Worm (Caenorhabditis elegans) whole organism, L4 larva: ENCODE results near the gene C49C3.20.
A peak's percentile ranks its signal among the peaks of the same experiment; 100 is the strongest.

ENCODE experiments used
- F44E2.7 ChIP-seq: fragments of 200-800 bp; sonication (Bioruptor generic); IDR thresholded peaks from 2 replicates; pipeline ENCODE4 v2.1.2; 2022; ENCODE audit warnings: missing genetic modification characterization, missing compliant biosample characterization
- F49E8.2 ChIP-seq: sonication (generic microtip); optimal IDR thresholded peaks from 2 replicates; lab custom pipeline; 2016; ENCODE audit warnings: missing compliant biosample characterization, mild to moderate bottlenecking, missing genetic modification characterization, borderline replicate concordance
- Y75B8A.6 ChIP-seq: fragments of 200-800 bp; sonication (Bioruptor generic); IDR thresholded peaks from 2 replicates; pipeline ENCODE4 v1.3.6; 2022; ENCODE audit warnings: missing genetic modification reagents, missing genetic modification characterization, missing compliant biosample characterization
- ZK337.2 ChIP-seq: fragments of 200-800 bp; sonication (Bioruptor generic); IDR thresholded peaks from 2 replicates; pipeline ENCODE4 v1.3.6; 2022; ENCODE audit warnings: missing genetic modification reagents, missing genetic modification characterization, missing compliant biosample characterization
- aha-1 ChIP-seq: fragments of 150-350 bp; peaks from one replicate; lab custom pipeline; 2014; ENCODE audit warnings: missing biosample characterization, missing genetic modification characterization
- ama-1 ChIP-seq: fragments of 150-350 bp; optimal IDR thresholded peaks from 2 replicates; lab custom pipeline; 2014; ENCODE audit warnings: inconsistent platforms, mixed read lengths
- arid-1 ChIP-seq: fragments of 200-800 bp; sonication (Bioruptor generic); conservative IDR thresholded peaks from 2 replicates; pipeline ENCODE4 v1.3.6; 2022; ENCODE audit warnings: missing genetic modification reagents, missing genetic modification characterization, missing compliant biosample characterization
- attf-4 ChIP-seq: sonication (generic microtip); optimal IDR thresholded peaks from 3 replicates; lab custom pipeline; 2017; ENCODE audit warnings: missing biosample characterization, missing genetic modification characterization
- ceh-28 ChIP-seq: fragments of 150-350 bp; optimal IDR thresholded peaks from 2 replicates; lab custom pipeline; 2014; ENCODE audit warnings: missing biosample characterization, missing genetic modification reagents, missing genetic modification characterization
- cey-2 ChIP-seq: sonication (generic microtip); optimal IDR thresholded peaks from 3 replicates; lab custom pipeline; 2017; ENCODE audit warnings: missing genetic modification characterization, mild to moderate bottlenecking, missing compliant biosample characterization, antibody characterized with exemption, borderline replicate concordance; ENCODE audit not compliant: insufficient read depth
- daf-16 ChIP-seq, 3 experiments: sonication (generic microtip); optimal IDR thresholded peaks; 2 replicates each; lab custom pipeline; 2016 to 2017; ENCODE audit warnings: missing genetic modification characterization in 3 of 3, missing genetic modification reagents in 3 of 3, mild to moderate bottlenecking in 2 of 3, missing compliant biosample characterization in 2 of 3, missing biosample characterization in 1 of 3, moderate library complexity in 1 of 3
- daf-19 ChIP-seq: fragments of 200-800 bp; sonication (Bioruptor generic); conservative IDR thresholded peaks from 2 replicates; pipeline ENCODE4 v1.3.6; 2022; ENCODE audit warnings: missing genetic modification characterization, missing compliant biosample characterization
- dmd-6 ChIP-seq: fragments of 200-800 bp; sonication (Bioruptor generic); IDR thresholded peaks from 2 replicates; pipeline ENCODE4 v1.3.6; 2022; ENCODE audit warnings: missing genetic modification reagents, missing genetic modification characterization, missing compliant biosample characterization
- dmd-8 ChIP-seq: fragments of 200-800 bp; sonication (Bioruptor generic); IDR thresholded peaks from 2 replicates; pipeline ENCODE4 v1.3.6; 2022; ENCODE audit warnings: missing genetic modification characterization, missing compliant biosample characterization
- dpl-1 ChIP-seq: fragments of 150-350 bp; optimal IDR thresholded peaks from 2 replicates; lab custom pipeline; 2014; ENCODE audit warnings: missing biosample characterization, missing genetic modification reagents, missing genetic modification characterization
- duxl-1 ChIP-seq: sonication (generic microtip); optimal IDR thresholded peaks from 2 replicates; lab custom pipeline; 2016; ENCODE audit warnings: mild to moderate bottlenecking, missing genetic modification characterization, moderate library complexity, missing compliant biosample characterization; ENCODE audit not compliant: poor library complexity
- egl-43 ChIP-seq: fragments of 200-800 bp; sonication (Bioruptor generic); IDR thresholded peaks from 2 replicates; pipeline ENCODE4 v1.3.6; 2022; ENCODE audit warnings: missing genetic modification reagents, missing genetic modification characterization, missing compliant biosample characterization
- gei-8 ChIP-seq: fragments of 200-800 bp; sonication (Bioruptor generic); optimal IDR thresholded peaks from 2 replicates; lab custom pipeline; 2018; ENCODE audit warnings: mild to moderate bottlenecking, missing genetic modification characterization, missing compliant biosample characterization
- lim-7 ChIP-seq: fragments of 200-800 bp; sonication (Bioruptor generic); IDR thresholded peaks from 2 replicates; pipeline ENCODE4 v1.3.6; 2022; ENCODE audit warnings: missing genetic modification characterization, missing compliant biosample characterization
- mdt-29 ChIP-seq: fragments of 200-800 bp; sonication (Bioruptor generic); IDR thresholded peaks from 2 replicates; pipeline ENCODE4 v1.3.6; 2022; ENCODE audit warnings: missing genetic modification reagents, missing genetic modification characterization, missing compliant biosample characterization
- mxl-2 ChIP-seq: fragments of 200-800 bp; sonication (Bioruptor generic); conservative IDR thresholded peaks from 2 replicates; pipeline ENCODE4 v1.3.6; 2022; ENCODE audit warnings: missing genetic modification reagents, missing genetic modification characterization, missing compliant biosample characterization
- mxl-3 ChIP-seq: fragments of 200-800 bp; sonication (Bioruptor generic); optimal IDR thresholded peaks from 2 replicates; lab custom pipeline; 2018; ENCODE audit warnings: mild to moderate bottlenecking, missing genetic modification characterization, missing compliant biosample characterization
- nhr-25 ChIP-seq: sonication (generic microtip); optimal IDR thresholded peaks from 2 replicates; lab custom pipeline; 2017; ENCODE audit warnings: missing genetic modification characterization, mild to moderate bottlenecking, missing compliant biosample characterization, antibody characterized with exemption, moderate library complexity, borderline replicate concordance; ENCODE audit not compliant: insufficient read depth
- nhr-6 ChIP-seq: fragments of 150-350 bp; optimal IDR thresholded peaks from 2 replicates; lab custom pipeline; 2014; ENCODE audit warnings: missing biosample characterization, missing genetic modification characterization
- pha-4 ChIP-seq, 2 experiments: fragments of 150-350 bp in 1 of 2; fragments of 200-800 bp in 1 of 2; sonication (Bioruptor generic) in 1 of 2; IDR thresholded peaks in 1 of 2; optimal IDR thresholded peaks in 1 of 2; 2 replicates each; pipeline versions ENCODE4 v1.3.6 to Lab custom; 2014 to 2022; ENCODE audit warnings: missing genetic modification characterization in 2 of 2, missing genetic modification reagents in 2 of 2, missing biosample characterization in 1 of 2, missing compliant biosample characterization in 1 of 2
- skn-1 ChIP-seq: fragments of 150-350 bp; optimal IDR thresholded peaks from 2 replicates; lab custom pipeline; 2014; ENCODE audit warnings: missing biosample characterization, missing genetic modification characterization
- snpc-1.2 ChIP-seq: fragments of 200-800 bp; sonication (Bioruptor generic); IDR thresholded peaks from 2 replicates; pipeline ENCODE4 v1.3.6; 2022; ENCODE audit warnings: missing genetic modification reagents, missing genetic modification characterization, missing compliant biosample characterization
- snpc-4 ChIP-seq: fragments of 150-350 bp; optimal IDR thresholded peaks from 2 replicates; lab custom pipeline; 2014; ENCODE audit warnings: missing biosample characterization, missing genetic modification characterization
- tag-97 ChIP-seq: fragments of 200-800 bp; sonication (Bioruptor generic); IDR thresholded peaks from 2 replicates; pipeline ENCODE4 v1.3.6; 2022; ENCODE audit warnings: missing genetic modification characterization, missing compliant biosample characterization
- unc-62 ChIP-seq, 3 experiments: fragments of 150-350 bp in 1 of 3; sonication (generic microtip); optimal IDR thresholded peaks in 2 of 3; peaks in 1 of 3; 1 replicate in 1 of 3; 2 replicates in 2 of 3; lab custom pipeline; 2014 to 2017; ENCODE audit warnings: missing biosample characterization in 3 of 3, missing genetic modification characterization in 3 of 3, missing genetic modification reagents in 3 of 3, missing genotype in 1 of 3
- vab-7 ChIP-seq: fragments of 200-800 bp; sonication (Bioruptor generic); IDR thresholded peaks from 2 replicates; pipeline ENCODE4 v1.3.6; 2022; ENCODE audit warnings: missing genetic modification reagents, missing genetic modification characterization, missing compliant biosample characterization
- zag-1 ChIP-seq: fragments of 150-350 bp; optimal IDR thresholded peaks from 2 replicates; lab custom pipeline; 2014; ENCODE audit warnings: missing biosample characterization, missing genetic modification characterization
- zip-11 ChIP-seq: fragments of 200-800 bp; sonication (Bioruptor generic); IDR thresholded peaks from 2 replicates; pipeline ENCODE4 v1.3.6; 2022; ENCODE audit warnings: missing genetic modification characterization, missing compliant biosample characterization

Gene C49C3.20

DNA sequence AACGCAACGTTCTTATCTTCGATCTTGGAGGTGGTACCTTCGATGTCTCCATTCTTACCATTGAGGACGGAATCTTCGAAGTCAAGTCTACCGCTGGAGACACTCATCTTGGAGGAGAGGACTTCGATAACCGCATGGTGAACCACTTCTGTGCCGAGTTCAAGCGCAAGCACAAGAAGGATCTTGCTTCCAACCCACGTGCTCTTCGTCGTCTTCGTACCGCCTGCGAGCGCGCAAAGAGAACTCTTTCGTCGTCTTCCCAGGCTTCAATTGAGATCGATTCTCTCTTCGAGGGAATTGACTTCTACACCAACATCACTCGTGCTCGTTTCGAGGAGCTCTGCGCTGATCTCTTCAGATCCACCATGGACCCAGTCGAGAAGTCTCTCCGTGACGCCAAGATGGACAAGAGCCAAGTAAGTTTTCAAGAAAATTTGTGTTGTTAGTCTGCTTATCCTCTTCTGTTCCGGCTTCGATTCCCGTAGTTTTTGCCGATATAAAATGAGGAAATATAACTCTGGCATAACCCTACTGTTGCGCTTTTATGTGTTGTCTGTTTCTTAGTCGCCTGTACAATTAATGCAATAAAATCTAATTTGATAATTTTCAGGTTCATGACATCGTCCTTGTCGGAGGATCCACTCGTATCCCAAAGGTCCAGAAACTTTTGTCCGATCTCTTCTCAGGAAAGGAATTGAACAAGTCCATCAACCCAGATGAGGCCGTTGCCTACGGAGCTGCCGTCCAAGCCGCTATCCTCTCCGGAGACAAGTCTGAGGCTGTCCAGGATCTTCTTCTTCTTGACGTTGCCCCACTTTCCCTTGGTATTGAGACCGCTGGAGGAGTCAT is 36.5 kb downstream of the C49C3.20 start (continued):
- TF ChIP-seq aha-1 (tag; lab: Kevin White, UChicago) (peak; percentile 36), zip-11 (GFP tag; lab: Robert Waterston, UW) (no peak; the same call in 1 of the 2 replicates), F49E8.2 (tag; lab: Kevin White, UChicago) (peak; percentile 37), snpc-1.2 (GFP tag; lab: Robert Waterston, UW) (peak; percentile 75), zag-1 (tag; lab: Kevin White, UChicago) (no peak), mdt-29 (GFP tag; lab: Robert Waterston, UW) (0 out of 2 replicates have a peak, but pooled peaks have one; percentile 7), dmd-8 (GFP tag; lab: Robert Waterston, UW) (no peak; the same call in 1 of the 2 replicates), daf-19 (GFP tag; lab: Robert Waterston, UW) (peak; percentile 49; the same call in 1 of the 2 replicates), F44E2.7 (GFP tag; lab: Robert Waterston, UW) (peak; percentile 19; the same call in 1 of the 2 replicates), ceh-28 (tag; lab: Kevin White, UChicago) (no peak)

ce11 chrIV:17278861-17279591 is 37.3 kb downstream of the C49C3.20 start, which contains the start of gene hsp-1:
Gene hsp-1 (plus strand): TSS chrIV:17278959.
- TF ChIP-seq snpc-4 (tag; lab: Kevin White, UChicago) (no peak), nhr-6 (tag; lab: Kevin White, UChicago) (no peak), ZK337.2 (GFP tag; lab: Robert Waterston, UW) (no peak), tag-97 (no peak), nhr-25 (no peak), vab-7 (GFP tag; lab: Robert Waterston, UW) (peak; percentile 67; the same call in 1 of the 2 replicates), unc-62 (GFP tag; optimal IDR thresholded peaks at IDR 0.05 in 1 of 2; lab: Kevin White, UChicago) (peak in 1 of 2 experiments; percentile 23), unc-62 (tag; optimal IDR thresholded peaks at IDR 0.05; lab: Kevin White, UChicago) (no peak), daf-19 (GFP tag; lab: Robert Waterston, UW) (peak; percentile 54; the same call in 1 of the 2 replicates), attf-4 (tag; lab: Kevin White, UChicago) (no peak), cey-2 (tag; lab: Kevin White, UChicago) (no peak), pha-4 (GFP tag; IDR thresholded peaks at IDR 0.05; lab: Robert Waterston, UW) (no peak), pha-4 (tag; optimal IDR thresholded peaks at IDR 0.05; lab: Kevin White, UChicago) (no peak), gei-8 (GFP tag; lab: Kevin White, UChicago) (no peak), lim-7 (peak; percentile 74), egl-43 (GFP tag; lab: Robert Waterston, UW) (peak; percentile 3; the same call in 1 of the 2 replicates), snpc-1.2 (GFP tag; lab: Robert Waterston, UW) (0 out of 2 replicates have a peak, but pooled peaks have one; percentile 70), dpl-1 (GFP tag; lab: Kevin White, UChicago) (no peak), duxl-1 (tag; lab: Kevin White, UChicago) (peak; percentile 4), aha-1 (tag; lab: Kevin White, UChicago) (peak; percentile 96), mxl-2 (GFP tag; lab: Robert Waterston, UW) (0 out of 2 replicates have a peak, but pooled peaks have one; percentile 2), mdt-29 (GFP tag; lab: Robert Waterston, UW) (0 out of 2 replicates have a peak, but pooled peaks have one; percentile 35), Y75B8A.6 (GFP tag; lab: Robert Waterston, UW) (peak; percentile 33; the same call in 1 of the 2 replicates), ama-1 (peak; percentile 82), skn-1 (tag; lab: Kevin White, UChicago) (no peak), arid-1 (GFP tag; lab: Robert Waterston, UW) (peak; percentile 58; the same call in 1 of the 2 replicates), mxl-3 (GFP tag; lab: Kevin White, UChicago) (no peak), dmd-6 (GFP tag; lab: Robert Waterston, UW) (no peak; the same call in 1 of the 2 replicates), daf-16 (GFP tag; optimal IDR thresholded peaks at IDR 0.05; lab: Kevin White, UChicago) (peak in 1 of 2 experiments; percentile 2), daf-16 (tag; optimal IDR thresholded peaks at IDR 0.05; lab: Kevin White, UChicago) (no peak)
- TF ChIP-seq, all 104 proteins: peak for 14
